Worm (Caenorhabditis elegans): ENCODE data around the gene taf-6.2.

Gene taf-6.2

ce11 chrIV:3741874-3742273 is 47.3 kb upstream of the taf-6.2 start:
- TF ChIP-seq lsy-2 (tag; optimal IDR thresholded peaks at IDR 0.05) (no peak), ces-1 (GFP tag; optimal IDR thresholded peaks at IDR 0.05) (no peak), sem-2 (GFP tag; optimal IDR thresholded peaks at IDR 0.05) (no peak), hlh-1 (tag; optimal IDR thresholded peaks at IDR 0.05) (no peak), drap-1 (GFP tag; optimal IDR thresholded peaks at IDR 0.05) (no peak), lin-32 (GFP tag; optimal IDR thresholded peaks at IDR 0.05) (no peak), nhr-12 (tag; optimal IDR thresholded peaks at IDR 0.05) (no peak), sptf-1 (tag; optimal IDR thresholded peaks at IDR 0.05) (no peak), unc-120 (tag; optimal IDR thresholded peaks at IDR 0.05; ENCODE audit: poor library complexity, severe bottlenecking) (no peak), snpc-4 (tag; optimal IDR thresholded peaks at IDR 0.05) (no peak), unc-39 (tag; optimal IDR thresholded peaks at IDR 0.05) (no peak), cnd-1 (tag; optimal IDR thresholded peaks at IDR 0.05) (no peak), flh-1 (GFP tag; optimal IDR thresholded peaks at IDR 0.05) (no peak), elt-1 (tag; optimal IDR thresholded peaks at IDR 0.05; ENCODE audit: borderline replicate concordance, insufficient read depth) (no peak)

- TF ChIP-seq mab-5 (tag; optimal IDR thresholded peaks at IDR 0.05): no peak
- no peak for TF ChIP-seq unc-62 (GFP tag; optimal IDR thresholded peaks at IDR 0.05)
- TF ChIP-seq tbx-8 (GFP tag; optimal IDR thresholded peaks at IDR 0.05): no peak
Observed at ce11 chrIV:3740830-3741477, 46.4 kb upstream of the taf-6.2 start, which contains the start of gene nape-1. Gene nape-1 (minus strand): TSS chrIV:3740880.

DNA sequence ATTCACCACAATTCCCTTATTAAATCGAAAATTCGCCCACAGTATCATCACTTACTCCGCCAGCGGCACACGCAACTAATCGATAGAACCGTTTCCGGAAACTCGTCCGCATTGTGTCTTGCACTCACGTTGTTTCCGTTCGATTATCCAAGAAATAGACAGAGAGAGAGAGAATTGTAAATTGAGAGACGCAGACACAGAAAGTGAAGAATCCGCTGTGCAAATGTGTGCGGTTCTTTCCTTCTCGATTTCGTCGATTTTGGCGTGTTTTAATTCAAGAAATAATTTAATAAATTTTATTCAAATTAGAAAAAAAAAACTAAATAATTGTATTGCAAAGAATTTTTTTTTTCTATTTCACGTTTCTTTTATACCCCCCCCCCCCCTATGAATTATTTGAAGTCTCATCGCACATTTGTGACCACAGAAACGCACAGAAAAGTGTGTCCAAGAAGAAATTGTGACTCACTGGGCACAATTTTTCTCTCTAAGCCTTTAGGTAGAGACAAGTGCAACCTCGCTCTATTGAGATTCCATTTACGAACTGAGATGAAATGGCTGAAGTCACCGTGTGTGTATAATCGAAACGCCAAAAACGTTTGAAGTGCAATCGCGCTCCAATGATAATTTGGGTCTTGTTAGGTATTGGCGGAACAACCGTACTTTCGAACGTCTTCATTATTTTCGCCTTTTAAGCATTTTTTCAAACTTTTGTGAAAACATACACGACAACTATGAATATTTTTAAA is 44.3 kb upstream of the taf-6.2 start, which contains the start of gene nape-2:
TSS of gene nape-2 (minus strand) at position 271 of the 749 bp plus-strand sequence.
- TF ChIP-seq ces-1 (GFP tag; optimal IDR thresholded peaks at IDR 0.05) (peak; percentile 6), unc-62 (GFP tag; optimal IDR thresholded peaks at IDR 0.05) (no peak)

DNA sequence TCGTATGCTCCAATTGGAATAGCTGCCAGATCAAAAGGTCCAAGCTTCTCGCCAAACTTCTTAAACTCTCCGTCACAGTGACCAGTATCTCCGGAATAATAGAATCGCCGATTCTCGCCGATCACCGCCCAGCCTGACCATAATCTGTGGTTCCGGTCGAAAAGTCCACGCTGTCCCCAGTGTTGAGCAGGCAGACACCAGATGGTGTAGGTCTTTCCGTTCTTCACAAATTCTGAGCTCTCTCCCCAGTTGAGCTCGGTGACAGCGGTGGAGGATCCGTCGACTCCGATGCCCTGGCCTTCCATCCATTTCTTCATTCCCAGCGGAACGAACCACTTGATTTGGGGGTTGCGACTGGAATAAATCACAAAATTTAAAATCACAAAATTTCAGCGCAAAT is 41.7 kb upstream of the taf-6.2 start:
- TF ChIP-seq unc-39 (tag; optimal IDR thresholded peaks at IDR 0.05) (no peak), nhr-76 (tag; optimal IDR thresholded peaks at IDR 0.05) (no peak), lsy-2 (tag; optimal IDR thresholded peaks at IDR 0.05) (no peak), flh-1 (GFP tag; optimal IDR thresholded peaks at IDR 0.05) (no peak), blmp-1 (tag; optimal IDR thresholded peaks at IDR 0.05) (no peak), drap-1 (GFP tag; optimal IDR thresholded peaks at IDR 0.05) (no peak), hlh-1 (tag; optimal IDR thresholded peaks at IDR 0.05) (no peak), zip-8 (tag; optimal IDR thresholded peaks at IDR 0.05) (no peak), cnd-1 (tag; optimal IDR thresholded peaks at IDR 0.05) (no peak), sem-2 (GFP tag; optimal IDR thresholded peaks at IDR 0.05) (no peak), nhr-237 (tag; optimal IDR thresholded peaks at IDR 0.05) (no peak), ceh-83 (GFP tag; optimal IDR thresholded peaks at IDR 0.05) (no peak), tbx-8 (GFP tag; optimal IDR thresholded peaks at IDR 0.05) (no peak), unc-62 (GFP tag; optimal IDR thresholded peaks at IDR 0.05) (no peak), ceh-39 (tag; optimal IDR thresholded peaks at IDR 0.05) (no peak), ceh-43 (GFP tag; optimal IDR thresholded peaks at IDR 0.05) (no peak)

DNA sequence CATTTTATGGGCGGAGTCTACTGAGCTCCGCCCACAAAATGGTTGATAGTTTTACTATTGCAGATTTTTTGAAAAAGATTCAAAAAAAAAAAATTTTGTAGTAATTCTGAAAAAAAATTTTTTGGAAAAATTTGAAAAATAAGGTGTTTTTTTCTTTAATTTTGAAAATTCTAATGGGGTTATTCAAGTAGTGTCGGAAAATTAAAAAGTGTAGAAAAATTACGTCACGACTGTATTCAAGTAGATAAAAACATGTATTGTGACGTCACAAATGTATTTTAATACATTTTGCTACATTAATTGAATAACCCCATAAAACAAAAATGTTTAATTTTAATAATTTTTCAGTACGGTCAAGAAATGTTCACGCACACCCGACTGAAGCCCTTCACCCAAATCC is 38.8 kb upstream of the taf-6.2 start:
- TF ChIP-seq zip-8 (tag; optimal IDR thresholded peaks at IDR 0.05): peak; percentile 96
- TF ChIP-seq nhr-2 (tag; optimal IDR thresholded peaks at IDR 0.05): no peak

- no peak for TF ChIP-seq nhr-28 (tag; optimal IDR thresholded peaks at IDR 0.05)
- TF ChIP-seq nhr-2 (tag; optimal IDR thresholded peaks at IDR 0.05): no peak
- TF ChIP-seq ceh-43 (GFP tag; optimal IDR thresholded peaks at IDR 0.05): no peak
- no peak for TF ChIP-seq mep-1 (tag; optimal IDR thresholded peaks at IDR 0.05)
- TF ChIP-seq unc-62 (GFP tag; optimal IDR thresholded peaks at IDR 0.05): no peak
- no peak for TF ChIP-seq ceh-39 (tag; optimal IDR thresholded peaks at IDR 0.05)
- no peak for TF ChIP-seq bed-3 (GFP tag; optimal IDR thresholded peaks at IDR 0.05)
- TF ChIP-seq elt-1 (tag; optimal IDR thresholded peaks at IDR 0.05; ENCODE audit: borderline replicate concordance, insufficient read depth): no peak
- TF ChIP-seq pha-4 (tag; optimal IDR thresholded peaks at IDR 0.05): no peak
- no peak for TF ChIP-seq lin-13 (tag; optimal IDR thresholded peaks at IDR 0.05)
- TF ChIP-seq drap-1 (GFP tag; optimal IDR thresholded peaks at IDR 0.05): no peak
- no peak for TF ChIP-seq blmp-1 (tag; optimal IDR thresholded peaks at IDR 0.05)
- TF ChIP-seq mls-2 (tag; optimal IDR thresholded peaks at IDR 0.05): no peak
- TF ChIP-seq nhr-237 (tag; optimal IDR thresholded peaks at IDR 0.05): no peak
- TF ChIP-seq hlh-1 (tag; optimal IDR thresholded peaks at IDR 0.05): no peak
- no peak for TF ChIP-seq ces-1 (GFP tag; optimal IDR thresholded peaks at IDR 0.05)
- no peak for TF ChIP-seq tbx-8 (GFP tag; optimal IDR thresholded peaks at IDR 0.05)
- no peak for TF ChIP-seq ztf-11 (tag; optimal IDR thresholded peaks at IDR 0.05)
Observed at ce11 chrIV:3731430-3731829, 36.9 kb upstream of the taf-6.2 start.
